Worm (Caenorhabditis elegans): ENCODE measurements around the gene C06E1.11.

The C06E1.11 gene

ce11 chrIII:8589195-8589594, 27.3 kb downstream of the C06E1.11 start, which contains the start of gene fip-3:
Gene fip-3, minus strand, starts transcription at chrIII:8589488.
- TF ChIP-seq sem-2 (GFP tag; optimal IDR thresholded peaks at IDR 0.05) (no peak), elt-3 (tag; optimal IDR thresholded peaks at IDR 0.05) (no peak), nhr-76 (tag; optimal IDR thresholded peaks at IDR 0.05) (no peak), ham-2 (GFP tag; optimal IDR thresholded peaks at IDR 0.05) (no peak), hlh-1 (tag; optimal IDR thresholded peaks at IDR 0.05) (no peak), cnd-1 (tag; optimal IDR thresholded peaks at IDR 0.05) (no peak), mab-5 (tag; optimal IDR thresholded peaks at IDR 0.05) (no peak), blmp-1 (tag; optimal IDR thresholded peaks at IDR 0.05) (no peak), sptf-1 (tag; optimal IDR thresholded peaks at IDR 0.05) (no peak), elt-1 (tag; optimal IDR thresholded peaks at IDR 0.05; ENCODE audit: borderline replicate concordance, insufficient read depth) (no peak), unc-39 (tag; optimal IDR thresholded peaks at IDR 0.05) (no peak), unc-120 (tag; optimal IDR thresholded peaks at IDR 0.05; ENCODE audit: poor library complexity, severe bottlenecking) (no peak), M03D4.4 (tag; optimal IDR thresholded peaks at IDR 0.05) (no peak), flh-1 (GFP tag; optimal IDR thresholded peaks at IDR 0.05) (no peak), mep-1 (tag; optimal IDR thresholded peaks at IDR 0.05) (no peak)

- TF ChIP-seq ces-1 (GFP tag; optimal IDR thresholded peaks at IDR 0.05) (peak; percentile 92), nhr-28 (tag; optimal IDR thresholded peaks at IDR 0.05) (no peak), mep-1 (tag; optimal IDR thresholded peaks at IDR 0.05) (no peak), drap-1 (GFP tag; optimal IDR thresholded peaks at IDR 0.05) (no peak)
These were observed 27.8 kb downstream of the C06E1.11 start, which contains the start of gene glr-1 for ce11 chrIII:8588592-8589153. Gene glr-1, minus strand, starts transcription at chrIII:8588642.

- TF ChIP-seq sptf-1 (tag; optimal IDR thresholded peaks at IDR 0.05) (no peak), bed-3 (GFP tag; optimal IDR thresholded peaks at IDR 0.05) (no peak), ceh-43 (GFP tag; optimal IDR thresholded peaks at IDR 0.05) (no peak), pha-4 (tag; optimal IDR thresholded peaks at IDR 0.05) (no peak), mls-2 (tag; optimal IDR thresholded peaks at IDR 0.05) (no peak), ceh-39 (tag; optimal IDR thresholded peaks at IDR 0.05) (no peak), lin-13 (tag; optimal IDR thresholded peaks at IDR 0.05) (no peak), mab-5 (tag; optimal IDR thresholded peaks at IDR 0.05) (no peak), nhr-12 (tag; optimal IDR thresholded peaks at IDR 0.05) (no peak), nhr-76 (tag; optimal IDR thresholded peaks at IDR 0.05) (no peak), sem-2 (GFP tag; optimal IDR thresholded peaks at IDR 0.05) (no peak), nhr-237 (tag; optimal IDR thresholded peaks at IDR 0.05) (no peak), tbx-8 (GFP tag; optimal IDR thresholded peaks at IDR 0.05) (no peak), drap-1 (GFP tag; optimal IDR thresholded peaks at IDR 0.05) (no peak), blmp-1 (tag; optimal IDR thresholded peaks at IDR 0.05) (no peak), unc-39 (tag; optimal IDR thresholded peaks at IDR 0.05) (no peak), ztf-11 (tag; optimal IDR thresholded peaks at IDR 0.05) (no peak), snpc-4 (tag; optimal IDR thresholded peaks at IDR 0.05) (no peak), nhr-28 (tag; optimal IDR thresholded peaks at IDR 0.05) (no peak)
These were observed 35.7 kb downstream of the C06E1.11 start, which contains the start of gene doxa-1 for ce11 chrIII:8580802-8581201. Gene doxa-1, plus strand, starts transcription at chrIII:8581102.

DNA sequence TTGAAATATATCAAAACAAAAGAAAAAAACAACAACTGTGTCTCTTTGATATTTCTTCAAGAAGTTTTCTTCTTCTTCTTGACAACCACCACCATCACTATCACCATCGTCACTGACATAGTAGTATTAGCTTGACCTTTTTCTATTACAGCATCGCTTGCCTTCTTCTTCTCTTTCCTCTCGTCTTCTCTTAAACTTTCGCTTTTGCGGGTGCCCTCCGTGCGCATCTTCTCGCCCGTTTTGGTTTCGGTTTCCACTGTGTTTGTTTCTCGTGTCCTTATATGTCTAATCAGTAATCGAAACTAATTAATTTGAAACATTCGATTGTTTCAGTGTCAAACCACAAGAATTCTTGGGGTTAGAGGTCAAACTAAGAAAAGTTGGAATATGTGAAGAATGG, 37.1 kb downstream of the C06E1.11 start:
- no peak for TF ChIP-seq zip-8 (tag; optimal IDR thresholded peaks at IDR 0.05)
- no peak for TF ChIP-seq nhr-76 (tag; optimal IDR thresholded peaks at IDR 0.05)
- peak; percentile 70 for TF ChIP-seq blmp-1 (tag; optimal IDR thresholded peaks at IDR 0.05)
- no peak for TF ChIP-seq lin-32 (GFP tag; optimal IDR thresholded peaks at IDR 0.05)
- no peak for TF ChIP-seq unc-120 (tag; optimal IDR thresholded peaks at IDR 0.05; ENCODE audit: poor library complexity, severe bottlenecking)
- no peak for TF ChIP-seq ceh-39 (tag; optimal IDR thresholded peaks at IDR 0.05)

DNA sequence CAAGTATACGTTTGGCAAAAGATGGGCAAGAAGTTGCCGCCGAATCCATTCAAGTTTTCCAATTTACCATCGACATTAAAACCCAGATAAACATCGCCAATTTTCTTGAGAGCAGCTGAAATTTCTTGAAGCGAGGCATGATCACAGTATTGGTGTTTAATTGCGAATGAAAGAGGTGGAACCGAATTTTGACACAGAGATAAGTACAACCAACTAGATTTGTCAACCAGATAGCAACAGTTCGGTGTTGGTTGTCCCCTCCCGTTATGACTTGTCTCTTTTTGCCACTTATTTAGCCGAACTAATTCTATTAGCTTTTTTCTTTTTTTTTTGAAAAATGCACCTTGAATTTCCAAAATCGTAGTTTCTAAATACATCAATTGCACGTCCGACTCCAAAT, 38.1 kb downstream of the C06E1.11 start:
- TF ChIP-seq blmp-1 (tag; optimal IDR thresholded peaks at IDR 0.05) (no peak), mab-5 (tag; optimal IDR thresholded peaks at IDR 0.05) (no peak), mls-2 (tag; optimal IDR thresholded peaks at IDR 0.05) (no peak), nhr-76 (tag; optimal IDR thresholded peaks at IDR 0.05) (no peak), nhr-237 (tag; optimal IDR thresholded peaks at IDR 0.05) (no peak), sem-2 (GFP tag; optimal IDR thresholded peaks at IDR 0.05) (no peak), hlh-1 (tag; optimal IDR thresholded peaks at IDR 0.05) (no peak), M03D4.4 (tag; optimal IDR thresholded peaks at IDR 0.05) (no peak), nhr-28 (tag; optimal IDR thresholded peaks at IDR 0.05) (no peak), unc-39 (tag; optimal IDR thresholded peaks at IDR 0.05) (no peak), snpc-4 (tag; optimal IDR thresholded peaks at IDR 0.05) (no peak), unc-62 (GFP tag; optimal IDR thresholded peaks at IDR 0.05) (no peak), ztf-11 (tag; optimal IDR thresholded peaks at IDR 0.05) (no peak), ceh-83 (GFP tag; optimal IDR thresholded peaks at IDR 0.05) (no peak), ceh-43 (GFP tag; optimal IDR thresholded peaks at IDR 0.05) (no peak), mep-1 (tag; optimal IDR thresholded peaks at IDR 0.05) (no peak), ham-2 (GFP tag; optimal IDR thresholded peaks at IDR 0.05) (no peak), lsy-2 (tag; optimal IDR thresholded peaks at IDR 0.05) (no peak)

Data from whole organism, mixed stage, embryonic.